Fruit fly (Drosophila melanogaster) whole organism, embryonic: ENCODE results near the gene opa.
A peak's percentile ranks its signal among the peaks of the same experiment; 100 is the strongest.

Experiments
- B-H1 ChIP-seq: fragments of 200-800 bp; sonication (Bioruptor generic); IDR thresholded peaks from 3 replicates; pipeline ENCODE4 v1.3.6; 2022; ENCODE audit warnings: missing biosample characterization, missing genetic modification characterization
- Bdp1 ChIP-seq: fragments of 200-800 bp; sonication (Bioruptor generic); optimal IDR thresholded peaks from 3 replicates; lab custom pipeline; 2016; ENCODE audit warnings: missing biosample characterization, missing genetic modification characterization
- BtbVII ChIP-seq: fragments of 200-800 bp; sonication (Bioruptor generic); optimal IDR thresholded peaks from 3 replicates; lab custom pipeline; 2017; ENCODE audit warnings: missing biosample characterization, mild to moderate bottlenecking, missing genetic modification characterization
- CG10431 ChIP-seq: fragments of 200-800 bp; sonication (Bioruptor generic); optimal IDR thresholded peaks from 3 replicates; lab custom pipeline; 2018; ENCODE audit warnings: missing biosample characterization, mild to moderate bottlenecking, missing genetic modification characterization
- CG11560 ChIP-seq: fragments of 200-800 bp; sonication (Bioruptor generic); IDR thresholded peaks from 3 replicates; pipeline ENCODE4 v1.3.6; 2022; ENCODE audit warnings: missing biosample characterization, missing genetic modification characterization
- CG11723 ChIP-seq: fragments of 200-800 bp; sonication (Bioruptor generic); optimal IDR thresholded peaks from 2 replicates; lab custom pipeline; 2017; ENCODE audit warnings: missing biosample characterization, mild to moderate bottlenecking, missing genetic modification characterization
- CG12071 ChIP-seq: fragments of 200-800 bp; sonication (Bioruptor generic); optimal IDR thresholded peaks from 3 replicates; lab custom pipeline; 2018; ENCODE audit warnings: missing biosample characterization, mild to moderate bottlenecking, missing genetic modification characterization
- CG12391 ChIP-seq: fragments of 200-800 bp; sonication (Bioruptor generic); optimal IDR thresholded peaks from 3 replicates; lab custom pipeline; 2018; ENCODE audit warnings: missing biosample characterization, mild to moderate bottlenecking, missing genetic modification characterization, moderate library complexity
- CG13624 ChIP-seq: fragments of 200-800 bp; sonication (Bioruptor generic); optimal IDR thresholded peaks from 2 replicates; lab custom pipeline; 2016; ENCODE audit warnings: missing biosample characterization, missing genetic modification characterization
- CG1602 ChIP-seq: fragments of 200-800 bp; sonication (Bioruptor generic); optimal IDR thresholded peaks from 3 replicates; lab custom pipeline; 2016; ENCODE audit warnings: missing biosample characterization, missing genetic modification characterization
- CG17568 ChIP-seq: fragments of 200-800 bp; sonication (Bioruptor generic); optimal IDR thresholded peaks from 2 replicates; lab custom pipeline; 2018; ENCODE audit warnings: missing biosample characterization, mild to moderate bottlenecking, missing genetic modification characterization, moderate library complexity
- CG4707 ChIP-seq: fragments of 200-800 bp; sonication (Bioruptor generic); optimal IDR thresholded peaks from 2 replicates; lab custom pipeline; 2018; ENCODE audit warnings: missing biosample characterization, mild to moderate bottlenecking, missing genetic modification characterization, moderate library complexity
- CG4730 ChIP-seq: fragments of 200-800 bp; sonication (Bioruptor generic); IDR thresholded peaks from 2 replicates; pipeline ENCODE4 v1.3.6; 2022; ENCODE audit warnings: missing biosample characterization, missing genetic modification characterization
- CkIIα-i1 ChIP-seq: fragments of 200-800 bp; sonication (Bioruptor generic); IDR thresholded peaks from 2 replicates; pipeline ENCODE4 v1.3.6; 2022; ENCODE audit warnings: missing biosample characterization, missing genetic modification characterization
- D19B ChIP-seq: fragments of 200-800 bp; sonication (Bioruptor generic); optimal IDR thresholded peaks from 2 replicates; lab custom pipeline; 2017; ENCODE audit warnings: missing biosample characterization, mild to moderate bottlenecking, missing genetic modification characterization
- Dfd ChIP-seq, 2 experiments: fragments of >200 bp; optimal IDR thresholded peaks; 2 replicates each; lab custom pipeline; 2017; ENCODE audit warnings: missing biosample characterization in 2 of 2, missing genetic modification characterization in 2 of 2
- Dip2 ChIP-seq: fragments of 200-800 bp; sonication (Bioruptor generic); IDR thresholded peaks from 2 replicates; pipeline ENCODE4 v1.3.6; 2022; ENCODE audit warnings: missing biosample characterization, missing genetic modification characterization
- Dip3 ChIP-seq: fragments of 200-800 bp; sonication (Bioruptor generic); optimal IDR thresholded peaks from 3 replicates; lab custom pipeline; 2016; ENCODE audit warnings: missing biosample characterization, missing genetic modification characterization
- Dll ChIP-seq: fragments of 200-800 bp; sonication (Bioruptor generic); IDR thresholded peaks from 4 replicates; pipeline ENCODE4 v1.3.6; 2022; ENCODE audit warnings: missing biosample characterization, missing genetic modification characterization; ENCODE audit not compliant: partially characterized antibody
- E2f1 ChIP-seq: fragments of 200-800 bp; sonication (Bioruptor generic); IDR thresholded peaks from 2 replicates; pipeline ENCODE4 v1.3.6; 2022; ENCODE audit warnings: missing biosample characterization, missing genetic modification characterization
- Mad ChIP-seq: fragments of 200-800 bp; sonication (Bioruptor generic); optimal IDR thresholded peaks from 2 replicates; lab custom pipeline; 2016; ENCODE audit warnings: missing biosample characterization, missing genetic modification characterization
- Max ChIP-seq: fragments of 200-800 bp; sonication (Bioruptor generic); optimal IDR thresholded peaks from 2 replicates; lab custom pipeline; 2016; ENCODE audit warnings: missing biosample characterization, mild to moderate bottlenecking, missing genetic modification characterization
- Nf-YB ChIP-seq: fragments of 200-800 bp; sonication (Bioruptor generic); optimal IDR thresholded peaks from 3 replicates; lab custom pipeline; 2019; ENCODE audit warnings: missing biosample characterization, mild to moderate bottlenecking, missing genetic modification characterization, moderate library complexity
- PHDP ChIP-seq: fragments of 200-800 bp; sonication (Bioruptor generic); optimal IDR thresholded peaks from 3 replicates; lab custom pipeline; 2018; ENCODE audit warnings: missing biosample characterization, mild to moderate bottlenecking, missing genetic modification characterization, moderate library complexity
- Rx ChIP-seq: fragments of 200-800 bp; sonication (Bioruptor generic); IDR thresholded peaks from 2 replicates; pipeline ENCODE4 v1.3.6; 2022; ENCODE audit warnings: missing biosample characterization, missing genetic modification characterization
- Sox100B ChIP-seq: fragments of 200-800 bp; sonication (Bioruptor generic); optimal IDR thresholded peaks from 3 replicates; lab custom pipeline; 2018; ENCODE audit warnings: missing biosample characterization, mild to moderate bottlenecking, missing genetic modification characterization
- Vsx1 ChIP-seq: fragments of 200-800 bp; sonication (Bioruptor generic); optimal IDR thresholded peaks from 2 replicates; lab custom pipeline; 2017; ENCODE audit warnings: missing biosample characterization, mild to moderate bottlenecking, missing genetic modification characterization, missing genetic modification reagents
- az2 ChIP-seq: fragments of 200-800 bp; sonication (Bioruptor generic); optimal IDR thresholded peaks from 3 replicates; lab custom pipeline; 2016; ENCODE audit warnings: missing biosample characterization, missing genetic modification characterization
- bigmax ChIP-seq: fragments of 200-800 bp; sonication (Bioruptor generic); optimal IDR thresholded peaks from 2 replicates; lab custom pipeline; 2018; ENCODE audit warnings: missing biosample characterization, mild to moderate bottlenecking, missing genetic modification characterization
- btn ChIP-seq: fragments of 200-800 bp; sonication (Bioruptor generic); optimal IDR thresholded peaks from 2 replicates; lab custom pipeline; 2016; ENCODE audit warnings: missing biosample characterization, missing genetic modification characterization
- cato ChIP-seq: fragments of 200-800 bp; sonication (Bioruptor generic); optimal IDR thresholded peaks from 2 replicates; lab custom pipeline; 2016; ENCODE audit warnings: missing biosample characterization, missing genetic modification characterization, borderline replicate concordance
- chinmo ChIP-seq: fragments of 200-800 bp; sonication (Bioruptor generic); IDR thresholded peaks from 4 replicates; pipeline ENCODE4 v1.3.6; 2022; ENCODE audit warnings: missing biosample characterization, missing genetic modification characterization; ENCODE audit not compliant: partially characterized antibody
- exex ChIP-seq: fragments of 200-800 bp; sonication (Bioruptor generic); optimal IDR thresholded peaks from 4 replicates; lab custom pipeline; 2018; ENCODE audit warnings: missing biosample characterization, mild to moderate bottlenecking, missing genetic modification characterization, moderate library complexity
- fd102C ChIP-seq: fragments of 200-800 bp; sonication (Bioruptor generic); optimal IDR thresholded peaks from 2 replicates; lab custom pipeline; 2018; ENCODE audit warnings: missing biosample characterization, mild to moderate bottlenecking, missing genetic modification characterization, moderate library complexity
- ftz-f1 ChIP-seq: fragments of 200-800 bp; sonication (Bioruptor generic); optimal IDR thresholded peaks from 2 replicates; lab custom pipeline; 2016; ENCODE audit warnings: missing biosample characterization, missing genetic modification characterization
- gsb ChIP-seq: fragments of 200-800 bp; sonication (Bioruptor generic); IDR thresholded peaks from 2 replicates; pipeline ENCODE4 v1.3.6; 2022; ENCODE audit warnings: missing biosample characterization, missing genetic modification characterization
- h ChIP-seq: fragments of >200 bp; optimal IDR thresholded peaks from 2 replicates; lab custom pipeline; 2017
- jumu ChIP-seq: fragments of 200-800 bp; sonication (Bioruptor generic); optimal IDR thresholded peaks from 3 replicates; lab custom pipeline; 2016; ENCODE audit warnings: missing biosample characterization, missing genetic modification characterization
- lola ChIP-seq, 3 experiments: fragments of >200 bp in 2 of 3; fragments of 200-800 bp in 1 of 3; sonication (Bioruptor generic) in 1 of 3; optimal IDR thresholded peaks; 2 replicates each; lab custom pipeline; 2017 to 2019; ENCODE audit warnings: missing biosample characterization in 3 of 3, missing genetic modification characterization in 3 of 3, mild to moderate bottlenecking in 1 of 3, moderate library complexity in 1 of 3
- mld ChIP-seq: fragments of 200-800 bp; sonication (Bioruptor generic); IDR thresholded peaks from 3 replicates; pipeline ENCODE4 v1.3.6; 2022; ENCODE audit warnings: missing biosample characterization, missing genetic modification characterization; ENCODE audit not compliant: partially characterized antibody
- org-1 ChIP-seq: fragments of 200-800 bp; sonication (Bioruptor generic); optimal IDR thresholded peaks from 2 replicates; lab custom pipeline; 2017; ENCODE audit warnings: missing biosample characterization, missing genetic modification characterization
- salm ChIP-seq: fragments of 200-800 bp; sonication (Bioruptor generic); optimal IDR thresholded peaks from 2 replicates; lab custom pipeline; 2018; ENCODE audit warnings: missing biosample characterization, mild to moderate bottlenecking, missing genetic modification characterization
- sc ChIP-seq, 3 experiments: fragments of >200 bp in 2 of 3; fragments of 200-800 bp in 1 of 3; sonication (Bioruptor generic) in 1 of 3; optimal IDR thresholded peaks; 2 replicates in 2 of 3; 3 replicates in 1 of 3; lab custom pipeline; 2017; ENCODE audit warnings: mild to moderate bottlenecking in 1 of 3, missing biosample characterization in 1 of 3, missing genetic modification characterization in 1 of 3, missing genetic modification reagents in 1 of 3
- scrt ChIP-seq: fragments of 200-800 bp; sonication (Bioruptor generic); optimal IDR thresholded peaks from 2 replicates; lab custom pipeline; 2018; ENCODE audit warnings: missing biosample characterization, mild to moderate bottlenecking, missing genetic modification characterization, moderate library complexity
- seq ChIP-seq: fragments of 200-800 bp; sonication (Bioruptor generic); IDR thresholded peaks from 2 replicates; pipeline ENCODE4 v1.3.6; 2022; ENCODE audit warnings: missing biosample characterization, missing genetic modification characterization
- sim ChIP-seq: fragments of 200-800 bp; sonication (Bioruptor generic); IDR thresholded peaks from 2 replicates; pipeline ENCODE4 v1.3.6; 2022; ENCODE audit warnings: missing biosample characterization, missing genetic modification characterization
- tin ChIP-seq: fragments of 200-800 bp; sonication (Bioruptor generic); optimal IDR thresholded peaks from 3 replicates; lab custom pipeline; 2016; ENCODE audit warnings: missing biosample characterization, missing genetic modification characterization
- tna ChIP-seq: fragments of 200-800 bp; sonication (Bioruptor generic); IDR thresholded peaks from 2 replicates; pipeline ENCODE4 v1.3.6; 2022; ENCODE audit warnings: missing biosample characterization, missing genetic modification characterization; ENCODE audit not compliant: partially characterized antibody
- vnd ChIP-seq: fragments of 200-800 bp; sonication (Bioruptor generic); IDR thresholded peaks from 3 replicates; pipeline ENCODE4 v1.3.6; 2022; ENCODE audit warnings: missing biosample characterization, missing genetic modification characterization; ENCODE audit not compliant: partially characterized antibody
- wek ChIP-seq: fragments of 200-800 bp; sonication (Bioruptor generic); optimal IDR thresholded peaks from 3 replicates; lab custom pipeline; 2018; ENCODE audit warnings: missing biosample characterization, mild to moderate bottlenecking, missing genetic modification characterization, moderate library complexity

Gene opa

DNA sequence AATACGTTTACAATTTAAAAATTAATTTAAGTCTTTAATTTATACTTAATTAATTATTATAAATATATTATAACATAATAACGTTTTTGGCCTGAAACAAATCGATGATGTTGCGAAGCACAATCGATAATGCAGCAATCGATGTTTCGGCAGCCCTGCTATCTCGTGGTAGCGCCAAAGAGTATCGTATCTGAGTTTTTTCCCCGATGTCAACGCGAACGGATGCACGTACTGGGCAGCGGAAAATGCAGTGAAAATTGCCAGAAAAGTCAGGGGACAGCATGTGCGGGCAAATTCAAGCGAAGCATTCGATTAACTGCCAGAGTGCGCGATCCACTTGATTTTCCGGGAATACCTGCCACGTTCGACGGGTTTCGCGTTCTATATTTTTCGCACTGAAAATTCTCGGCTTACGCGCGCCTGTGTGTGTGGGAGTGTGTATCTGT lies 57.8 kb downstream of the opa start, which contains the start of gene Cdep (continued):
- TF ChIP-seq D19B (GFP tag; lab: Kevin White, UChicago) = no peak
- no peak for TF ChIP-seq Bdp1 (GFP tag; lab: Kevin White, UChicago)
- TF ChIP-seq exex = peak; percentile 3
- TF ChIP-seq chinmo = peak; percentile 93
- TF ChIP-seq Dip2 = no peak
- TF ChIP-seq CG4730 (GFP tag; lab: Robert Waterston, UW) = no peak
- TF ChIP-seq wek = no peak
- TF ChIP-seq CG12071 (GFP tag; lab: Kevin White, UChicago) = no peak
- peak; percentile 36 for TF ChIP-seq Vsx1
- TF ChIP-seq sim (GFP tag; lab: Robert Waterston, UW) = no peak
- TF ChIP-seq Dip3 (GFP tag; lab: Kevin White, UChicago) = no peak
- no peak for TF ChIP-seq CG17568 (GFP tag; lab: Kevin White, UChicago)
- no peak for TF ChIP-seq h (lab: Kevin White, UChicago)
- TF ChIP-seq btn = no peak
- TF ChIP-seq B-H1 = no peak; the same call in 2 of the 3 replicates
- TF ChIP-seq tin = peak; percentile 41
- no peak for TF ChIP-seq BtbVII (GFP tag; lab: Kevin White, UChicago)
- peak; percentile 3 for TF ChIP-seq scrt (GFP tag; lab: Kevin White, UChicago)
- TF ChIP-seq salm (tag; lab: Kevin White, UChicago) = no peak
- peak; percentile 22 for TF ChIP-seq fd102C (GFP tag; lab: Kevin White, UChicago)
- peak; percentile 67 for TF ChIP-seq CG12391 (tag; lab: Kevin White, UChicago)
- peak; percentile 97 for TF ChIP-seq Dll
- TF ChIP-seq lola (GFP tag; optimal IDR thresholded peaks at IDR 0.05; lab: Kevin White, UChicago) = no peak
- no peak for TF ChIP-seq seq (GFP tag; lab: Robert Waterston, UW)
- TF ChIP-seq CG4707 (GFP tag; lab: Kevin White, UChicago) = no peak
- TF ChIP-seq vnd (GFP tag; lab: Robert Waterston, UW) = peak; percentile 91
- peak; percentile 85 for TF ChIP-seq mld (GFP tag; lab: Robert Waterston, UW)
- TF ChIP-seq tna (GFP tag; lab: Robert Waterston, UW) = peak; percentile 93
- no peak for TF ChIP-seq sc (optimal IDR thresholded peaks at IDR 0.05; lab: Kevin White, UChicago)
- TF ChIP-seq sc (GFP tag; optimal IDR thresholded peaks at IDR 0.05; lab: Kevin White, UChicago) = peak; percentile 10
- TF ChIP-seq Rx = no peak; the same call in 1 of the 2 replicates
- TF ChIP-seq E2f1 (GFP tag; lab: Robert Waterston, UW) = peak; percentile 34; the same call in 1 of the 2 replicates
- TF ChIP-seq CG11723 (GFP tag; lab: Kevin White, UChicago) = peak; percentile 3
- no peak for TF ChIP-seq Sox100B (GFP tag; lab: Kevin White, UChicago)
- no peak for TF ChIP-seq Dfd (GFP tag; optimal IDR thresholded peaks at IDR 0.05; lab: Kevin White, UChicago)
- TF ChIP-seq ftz-f1 (GFP tag; lab: Kevin White, UChicago) = no peak
- no peak for TF ChIP-seq CG1602 (GFP tag; lab: Kevin White, UChicago)
- no peak for TF ChIP-seq CG13624 (GFP tag; lab: Kevin White, UChicago)
- TF ChIP-seq org-1 = no peak
- TF ChIP-seq bigmax (GFP tag; lab: Kevin White, UChicago) = peak; percentile 41
- peak; percentile 29 for TF ChIP-seq CG10431
- peak; percentile 30 for TF ChIP-seq Max
- peak; percentile 5 for TF ChIP-seq az2
- no peak for TF ChIP-seq CG11560 (tag; lab: Robert Waterston, UW)
- TF ChIP-seq cato (GFP tag; lab: Kevin White, UChicago) = no peak
- peak; percentile 36 for TF ChIP-seq PHDP
- TF ChIP-seq Mad (GFP tag; lab: Kevin White, UChicago) = no peak
- TF ChIP-seq gsb (GFP tag; lab: Robert Waterston, UW) = no peak
- TF ChIP-seq Nf-YB (GFP tag; lab: Kevin White, UChicago) = no peak
- TF ChIP-seq CkIIα-i1 (GFP tag; lab: Robert Waterston, UW) = no peak
- no peak for TF ChIP-seq jumu (GFP tag; lab: Kevin White, UChicago)
